Worm (Caenorhabditis elegans) whole organism, L1 larva: ENCODE data around the gene Y67A10A.7.
"Not testable (repeated sequence)": the region's sequence is repeated elsewhere in the genome, so short reads cannot be mapped to it uniquely, and the experiment has no call there.

Experiments used
- C04F5.9 ChIP-seq: sonication (generic microtip); optimal IDR thresholded peaks from 2 replicates; lab custom pipeline; 2016; ENCODE audit warnings: missing genetic modification characterization, missing compliant biosample characterization
- C34B4.2 ChIP-seq: sonication (generic microtip); optimal IDR thresholded peaks from 2 replicates; lab custom pipeline; 2017; ENCODE audit warnings: mild to moderate bottlenecking, missing genetic modification characterization, missing compliant biosample characterization
- alr-1 ChIP-seq: fragments of 200-800 bp; sonication (Bioruptor generic); optimal IDR thresholded peaks from 2 replicates; lab custom pipeline; 2018; ENCODE audit warnings: borderline replicate concordance, mild to moderate bottlenecking, missing genetic modification characterization, missing compliant biosample characterization
- aly-2 ChIP-seq: fragments of 150-350 bp; optimal IDR thresholded peaks from 2 replicates; lab custom pipeline; 2014; ENCODE audit warnings: missing biosample characterization, missing genetic modification characterization
- blmp-1 ChIP-seq: fragments of 150-350 bp; optimal IDR thresholded peaks from 2 replicates; lab custom pipeline; 2014; ENCODE audit warnings: missing biosample characterization, missing genetic modification characterization
- ceh-63 ChIP-seq: fragments of 200-800 bp; sonication (Bioruptor generic); optimal IDR thresholded peaks from 2 replicates; lab custom pipeline; 2018; ENCODE audit warnings: mild to moderate bottlenecking, missing genetic modification characterization, missing compliant biosample characterization
- ceh-82 ChIP-seq, 3 experiments: fragments of 150-350 bp in 1 of 3; sonication (generic microtip) in 2 of 3; optimal IDR thresholded peaks; 2 replicates each; lab custom pipeline; 2014 to 2017; ENCODE audit warnings: missing biosample characterization in 3 of 3, missing genetic modification characterization in 3 of 3
- ces-1 ChIP-seq: fragments of 150-350 bp; optimal IDR thresholded peaks from 2 replicates; lab custom pipeline; 2014; ENCODE audit warnings: missing biosample characterization, missing genetic modification reagents, missing genetic modification characterization
- dpl-1 ChIP-seq, 3 experiments: fragments of 150-350 bp in 2 of 3; sonication (generic microtip) in 1 of 3; optimal IDR thresholded peaks; 2 replicates each; lab custom pipeline; 2014 to 2017; ENCODE audit warnings: missing biosample characterization in 3 of 3, missing genetic modification characterization in 3 of 3, missing genetic modification reagents in 3 of 3
- egl-13 ChIP-seq: sonication (generic microtip); optimal IDR thresholded peaks from 2 replicates; lab custom pipeline; 2016; ENCODE audit warnings: missing genotype, missing genetic modification reagents, missing genetic modification characterization, missing compliant biosample characterization
- elt-3 ChIP-seq, 6 experiments: fragments of 150-350 bp in 1 of 6; sonication (generic microtip); optimal IDR thresholded peaks; 2 replicates each; lab custom pipeline; 2017 to 2018; ENCODE audit warnings: missing biosample characterization in 6 of 6, missing genetic modification characterization in 6 of 6, inconsistent platforms in 1 of 6
- ets-5 ChIP-seq: fragments of 200-800 bp; sonication (Bioruptor generic); IDR thresholded peaks from 2 replicates; pipeline ENCODE4 v1.3.6; 2022; ENCODE audit warnings: missing genetic modification characterization, missing compliant biosample characterization
- fkh-10 ChIP-seq: sonication (generic microtip); optimal IDR thresholded peaks from 2 replicates; lab custom pipeline; 2017; ENCODE audit warnings: missing biosample characterization, missing genetic modification reagents, missing genetic modification characterization
- fkh-4 ChIP-seq: sonication (generic microtip); optimal IDR thresholded peaks from 2 replicates; lab custom pipeline; 2016; ENCODE audit warnings: missing compliant biosample characterization, missing genetic modification characterization, borderline replicate concordance
- fkh-8 ChIP-seq: sonication (generic microtip); optimal IDR thresholded peaks from 2 replicates; lab custom pipeline; 2016; ENCODE audit warnings: mild to moderate bottlenecking, missing genetic modification characterization, missing compliant biosample characterization
- hlh-17 ChIP-seq: fragments of 200-800 bp; sonication (Bioruptor generic); optimal IDR thresholded peaks from 2 replicates; lab custom pipeline; 2018; ENCODE audit warnings: missing genetic modification characterization, mild to moderate bottlenecking, missing compliant biosample characterization, moderate library complexity, borderline replicate concordance
- hlh-4 ChIP-seq: sonication (generic microtip); optimal IDR thresholded peaks from 2 replicates; lab custom pipeline; 2016; ENCODE audit warnings: mild to moderate bottlenecking, missing genetic modification characterization, missing compliant biosample characterization
- hpl-2 ChIP-seq: fragments of 150-350 bp; optimal IDR thresholded peaks from 2 replicates; lab custom pipeline; 2014; ENCODE audit warnings: missing biosample characterization, missing genetic modification reagents, missing genetic modification characterization
- irx-1 ChIP-seq: sonication (generic microtip); optimal IDR thresholded peaks from 2 replicates; lab custom pipeline; 2016; ENCODE audit warnings: missing genetic modification characterization, missing compliant biosample characterization
- lin-13 ChIP-seq: fragments of 150-350 bp; optimal IDR thresholded peaks from 2 replicates; lab custom pipeline; 2014; ENCODE audit warnings: missing biosample characterization, missing genetic modification reagents, missing genetic modification characterization
- lin-14 ChIP-seq: fragments of 200-800 bp; sonication (Bioruptor generic); optimal IDR thresholded peaks from 2 replicates; lab custom pipeline; 2018; ENCODE audit warnings: mild to moderate bottlenecking, missing genetic modification characterization, moderate library complexity, missing compliant biosample characterization
- lin-35 ChIP-seq, 2 experiments: fragments of 150-350 bp; optimal IDR thresholded peaks; 2 replicates each; lab custom pipeline; 2014; ENCODE audit warnings: missing biosample characterization in 2 of 2, missing genetic modification characterization in 2 of 2, missing genetic modification reagents in 2 of 2
- lsy-2 ChIP-seq, 2 experiments: fragments of 150-350 bp; optimal IDR thresholded peaks; 2 replicates each; lab custom pipeline; 2014; ENCODE audit warnings: missing biosample characterization in 2 of 2, missing genetic modification characterization in 2 of 2
- nhr-11 ChIP-seq: fragments of 150-350 bp; optimal IDR thresholded peaks from 2 replicates; lab custom pipeline; 2014; ENCODE audit warnings: missing biosample characterization, missing genetic modification characterization
- nhr-12 ChIP-seq: sonication (generic microtip); optimal IDR thresholded peaks from 2 replicates; lab custom pipeline; 2017; ENCODE audit warnings: missing biosample characterization, missing genetic modification characterization
- nhr-19 ChIP-seq: fragments of 200-800 bp; sonication (Bioruptor generic); conservative IDR thresholded peaks from 2 replicates; pipeline ENCODE4 v1.3.6; 2022; ENCODE audit warnings: missing genetic modification characterization, missing compliant biosample characterization
- nhr-20 ChIP-seq: sonication (generic microtip); optimal IDR thresholded peaks from 2 replicates; lab custom pipeline; 2016; ENCODE audit warnings: mild to moderate bottlenecking, missing genetic modification characterization, missing compliant biosample characterization
- nhr-237 ChIP-seq: fragments of 150-350 bp; optimal IDR thresholded peaks from 2 replicates; lab custom pipeline; 2014; ENCODE audit warnings: missing biosample characterization, missing genetic modification characterization
- nhr-77 ChIP-seq: fragments of 150-350 bp; optimal IDR thresholded peaks from 2 replicates; lab custom pipeline; 2014; ENCODE audit warnings: missing biosample characterization, missing genetic modification characterization
- nhr-84 ChIP-seq: sonication (generic microtip); optimal IDR thresholded peaks from 2 replicates; lab custom pipeline; 2017; ENCODE audit warnings: missing biosample characterization, missing genetic modification characterization
- nhr-85 ChIP-seq: sonication (generic microtip); peaks from one replicate; lab custom pipeline; 2016; ENCODE audit warnings: missing genetic modification characterization, inconsistent platforms, missing compliant biosample characterization
- pag-3 ChIP-seq: sonication (generic microtip); optimal IDR thresholded peaks from 2 replicates; lab custom pipeline; 2017; ENCODE audit warnings: missing genetic modification characterization, mild to moderate bottlenecking, missing compliant biosample characterization, antibody characterized with exemption, borderline replicate concordance; ENCODE audit not compliant: insufficient read depth
- pax-3 ChIP-seq: fragments of 200-800 bp; sonication (Bioruptor generic); optimal IDR thresholded peaks from 2 replicates; lab custom pipeline; 2018; ENCODE audit warnings: mild to moderate bottlenecking, missing genetic modification characterization, moderate library complexity, missing compliant biosample characterization
- pqm-1 ChIP-seq: sonication (generic microtip); optimal IDR thresholded peaks from 3 replicates; lab custom pipeline; 2017; ENCODE audit warnings: missing biosample characterization, missing genetic modification characterization
- skn-1 ChIP-seq: fragments of 150-350 bp; optimal IDR thresholded peaks from 2 replicates; lab custom pipeline; 2014; ENCODE audit warnings: missing biosample characterization, missing genetic modification characterization
- snpc-4 ChIP-seq: fragments of 150-350 bp; optimal IDR thresholded peaks from 2 replicates; lab custom pipeline; 2014; ENCODE audit warnings: missing biosample characterization, missing genetic modification characterization
- snu-23 ChIP-seq: sonication (generic microtip); optimal IDR thresholded peaks from 2 replicates; lab custom pipeline; 2016; ENCODE audit warnings: missing genetic modification characterization, missing compliant biosample characterization
- sptf-1 ChIP-seq: fragments of 150-350 bp; optimal IDR thresholded peaks from 2 replicates; lab custom pipeline; 2014; ENCODE audit warnings: missing biosample characterization, missing genetic modification characterization
- sup-37 ChIP-seq: fragments of 200-800 bp; sonication (Bioruptor generic); optimal IDR thresholded peaks from 2 replicates; lab custom pipeline; 2018; ENCODE audit warnings: mild to moderate bottlenecking, missing genetic modification characterization, missing compliant biosample characterization
- tbx-2 ChIP-seq: sonication (generic microtip); optimal IDR thresholded peaks from 2 replicates; lab custom pipeline; 2016; ENCODE audit warnings: missing genetic modification characterization, missing compliant biosample characterization
- unc-130 ChIP-seq: fragments of 150-350 bp; optimal IDR thresholded peaks from 2 replicates; lab custom pipeline; 2017; ENCODE audit warnings: missing biosample characterization, missing genetic modification characterization, inconsistent platforms
- unc-62 ChIP-seq: fragments of 150-350 bp; optimal IDR thresholded peaks from 2 replicates; lab custom pipeline; 2014; ENCODE audit warnings: missing biosample characterization, missing genetic modification reagents, missing genetic modification characterization
- unc-86 ChIP-seq: sonication (generic microtip); optimal IDR thresholded peaks from 2 replicates; lab custom pipeline; 2016; ENCODE audit warnings: missing genetic modification characterization, missing compliant biosample characterization
- unc-98 ChIP-seq: fragments of 200-800 bp; sonication (Bioruptor generic); IDR thresholded peaks from 2 replicates; pipeline ENCODE4 v1.3.6; 2022; ENCODE audit warnings: missing genetic modification characterization, missing compliant biosample characterization
- vab-15 ChIP-seq: sonication (generic microtip); optimal IDR thresholded peaks from 2 replicates; lab custom pipeline; 2017; ENCODE audit warnings: missing genotype, mild to moderate bottlenecking, missing genetic modification characterization, missing compliant biosample characterization
- zag-1 ChIP-seq: fragments of 150-350 bp; optimal IDR thresholded peaks from 2 replicates; lab custom pipeline; 2014; ENCODE audit warnings: missing biosample characterization, missing genetic modification characterization
- zip-4 ChIP-seq: fragments of 200-800 bp; sonication (Bioruptor generic); optimal IDR thresholded peaks from 2 replicates; lab custom pipeline; 2018; ENCODE audit warnings: mild to moderate bottlenecking, missing genetic modification characterization, moderate library complexity, missing compliant biosample characterization

Y67A10A.7 gene

ce11 chrIV:14373814-14374213, at the start of gene Y67A10A.7:
Gene Y67A10A.7, plus strand, starts transcription at chrIV:14374114.
- TF ChIP-seq ceh-63 (GFP tag; lab: Kevin White, UChicago); snu-23; alr-1 (tag; lab: Kevin White, UChicago): not testable (repeated sequence)

ce11 chrIV:14326283-14326682, 47.6 kb upstream of the Y67A10A.7 start, which contains the start of gene fbxa-83:
Gene fbxa-83, minus strand, starts transcription at chrIV:14326383.
- no peak for TF ChIP-seq lin-13
- no peak for TF ChIP-seq tbx-2 (tag; lab: Kevin White, UChicago)
- no peak for TF ChIP-seq pqm-1 (tag; lab: Kevin White, UChicago)
- no peak for TF ChIP-seq zip-4 (GFP tag; lab: Kevin White, UChicago)

- TF ChIP-seq C34B4.2 (tag; lab: Kevin White, UChicago) (peak; percentile 26), unc-130 (tag; lab: Kevin White, UChicago) (no peak), nhr-19 (peak; percentile 93), skn-1 (tag; lab: Kevin White, UChicago) (no peak), lin-35 (GFP tag; optimal IDR thresholded peaks at IDR 0.05; lab: Kevin White, UChicago) (peak; percentile 35 to 73), hlh-17 (GFP tag; lab: Kevin White, UChicago) (no peak), tbx-2 (tag; lab: Kevin White, UChicago) (peak; percentile 75), nhr-77 (tag; lab: Kevin White, UChicago) (peak; percentile 73), dpl-1 (GFP tag; optimal IDR thresholded peaks at IDR 0.05; lab: Kevin White, UChicago) (peak in 2 of 3 experiments; percentile 22 to 36), unc-98 (GFP tag; lab: Robert Waterston, UW) (no peak; the same call in 1 of the 2 replicates), unc-86 (tag; lab: Kevin White, UChicago) (peak; percentile 8), sptf-1 (tag; lab: Kevin White, UChicago) (no peak), sup-37 (GFP tag; lab: Kevin White, UChicago) (peak; percentile 72), egl-13 (tag; lab: Kevin White, UChicago) (peak; percentile 20), nhr-12 (tag; lab: Kevin White, UChicago) (no peak), aly-2 (no peak), fkh-10 (GFP tag; lab: Kevin White, UChicago) (no peak), ces-1 (GFP tag; lab: Kevin White, UChicago) (no peak), fkh-4 (peak; percentile 15), blmp-1 (tag; lab: Kevin White, UChicago) (no peak), zag-1 (tag; lab: Kevin White, UChicago) (no peak), vab-15 (tag; lab: Kevin White, UChicago) (no peak), pax-3 (tag; lab: Kevin White, UChicago) (peak; percentile 56), unc-62 (GFP tag; lab: Kevin White, UChicago) (no peak), nhr-11 (tag; lab: Kevin White, UChicago) (no peak), lin-14 (GFP tag; lab: Kevin White, UChicago) (no peak), C04F5.9 (tag; lab: Kevin White, UChicago) (peak; percentile 65), nhr-237 (no peak), lsy-2 (tag; optimal IDR thresholded peaks at IDR 0.05; lab: Kevin White, UChicago) (peak in 1 of 2 experiments; percentile 58), fkh-8 (tag; lab: Kevin White, UChicago) (peak; percentile 5), nhr-20 (peak; percentile 90), irx-1 (tag; lab: Kevin White, UChicago) (peak; percentile 67), pag-3 (tag; lab: Kevin White, UChicago) (no peak), hpl-2 (GFP tag; lab: Kevin White, UChicago) (peak; percentile 9), ets-5 (GFP tag; lab: Robert Waterston, UW) (no peak), nhr-84 (tag; lab: Kevin White, UChicago) (no peak), nhr-85 (peak; percentile 96), elt-3 (tag; optimal IDR thresholded peaks at IDR 0.05; lab: Kevin White, UChicago) (peak in 3 of 6 experiments; percentile 2 to 52 (median 15)), snu-23 (peak; percentile 90), snpc-4 (tag; lab: Kevin White, UChicago) (peak; percentile 98), ceh-82 (tag; optimal IDR thresholded peaks at IDR 0.05; lab: Kevin White, UChicago) (peak; percentile 19 to 59 (median 47)), hlh-4 (tag; lab: Kevin White, UChicago) (no peak)
Observed at ce11 chrIV:14326694-14327298, 47.1 kb upstream of the Y67A10A.7 start.
